Fruit fly (Drosophila melanogaster) whole organism, embryonic: ENCODE results near the gene CG18130.
A peak's percentile ranks its signal among the peaks of the same experiment; 100 is the strongest.

Experiments used
- ATbp ChIP-seq: fragments of 200-800 bp; sonication (Bioruptor generic); optimal IDR thresholded peaks from 2 replicates; lab custom pipeline; 2017; ENCODE audit warnings: missing biosample characterization, mild to moderate bottlenecking, missing genetic modification characterization, missing genetic modification reagents
- CG10543 ChIP-seq: fragments of 200-800 bp; sonication (Bioruptor generic); optimal IDR thresholded peaks from 3 replicates; lab custom pipeline; 2017; ENCODE audit warnings: missing biosample characterization, mild to moderate bottlenecking, missing genetic modification characterization, moderate library complexity
- CG14014 ChIP-seq: fragments of 200-800 bp; sonication (Bioruptor generic); IDR thresholded peaks from 2 replicates; pipeline ENCODE4 v1.3.6; 2022; ENCODE audit warnings: missing biosample characterization, missing genetic modification characterization
- CG14050 ChIP-seq: fragments of 200-800 bp; sonication (Bioruptor generic); IDR thresholded peaks from 3 replicates; pipeline ENCODE4 v1.3.6; 2022; ENCODE audit warnings: missing biosample characterization, missing genetic modification characterization
- CG14667 ChIP-seq: fragments of 200-800 bp; sonication (Bioruptor generic); IDR thresholded peaks from 2 replicates; pipeline ENCODE4 v1.3.6; 2022; ENCODE audit warnings: missing biosample characterization, missing genetic modification characterization
- CG1529 ChIP-seq: fragments of 200-800 bp; sonication (Bioruptor generic); optimal IDR thresholded peaks from 3 replicates; lab custom pipeline; 2018; ENCODE audit warnings: missing biosample characterization, missing genetic modification characterization
- CG1647 ChIP-seq: fragments of 200-800 bp; sonication (Bioruptor generic); optimal IDR thresholded peaks from 3 replicates; lab custom pipeline; 2016; ENCODE audit warnings: missing biosample characterization, missing genetic modification characterization
- CG17359 ChIP-seq: fragments of 200-800 bp; sonication (Bioruptor generic); optimal IDR thresholded peaks from 3 replicates; lab custom pipeline; 2018; ENCODE audit warnings: missing biosample characterization, mild to moderate bottlenecking, missing genetic modification characterization, moderate library complexity
- CG17385 ChIP-seq: fragments of 200-800 bp; sonication (Bioruptor generic); optimal IDR thresholded peaks from 3 replicates; lab custom pipeline; 2018; ENCODE audit warnings: missing biosample characterization, mild to moderate bottlenecking, missing genetic modification characterization
- CG2120 ChIP-seq: fragments of 200-800 bp; sonication (Bioruptor generic); optimal IDR thresholded peaks from 3 replicates; lab custom pipeline; 2016; ENCODE audit warnings: missing biosample characterization, missing genetic modification characterization
- CG2678 ChIP-seq: fragments of 200-800 bp; sonication (Bioruptor generic); optimal IDR thresholded peaks from 3 replicates; lab custom pipeline; 2019; ENCODE audit warnings: missing biosample characterization, mild to moderate bottlenecking, missing genetic modification characterization, moderate library complexity
- CG3726 ChIP-seq: fragments of 200-800 bp; sonication (Bioruptor generic); IDR thresholded peaks from 3 replicates; pipeline ENCODE4, ENCODE4 v1.3.6; 2022; ENCODE audit warnings: missing biosample characterization, missing genetic modification characterization
- CG4707 ChIP-seq: fragments of 200-800 bp; sonication (Bioruptor generic); optimal IDR thresholded peaks from 2 replicates; lab custom pipeline; 2018; ENCODE audit warnings: missing biosample characterization, mild to moderate bottlenecking, missing genetic modification characterization, moderate library complexity
- CG5180 ChIP-seq: fragments of 200-800 bp; sonication (Bioruptor generic); optimal IDR thresholded peaks from 3 replicates; lab custom pipeline; 2017; ENCODE audit warnings: missing biosample characterization, missing genetic modification characterization, mild to moderate bottlenecking, moderate library complexity, missing genetic modification reagents
- CG7963 ChIP-seq: fragments of 200-800 bp; sonication (Bioruptor generic); IDR thresholded peaks from 3 replicates; pipeline ENCODE4 v1.3.6; 2022; ENCODE audit warnings: missing biosample characterization, missing genetic modification characterization; ENCODE audit not compliant: partially characterized antibody
- CG7987 ChIP-seq: fragments of 200-800 bp; sonication (Bioruptor generic); optimal IDR thresholded peaks from 2 replicates; lab custom pipeline; 2018; ENCODE audit warnings: missing biosample characterization, mild to moderate bottlenecking, missing genetic modification characterization, moderate library complexity
- CG8359 ChIP-seq: fragments of 200-800 bp; sonication (Bioruptor generic); optimal IDR thresholded peaks from 2 replicates; lab custom pipeline; 2017; ENCODE audit warnings: missing biosample characterization, mild to moderate bottlenecking, missing genetic modification characterization, borderline replicate concordance
- CkIIα-i1 ChIP-seq: fragments of 200-800 bp; sonication (Bioruptor generic); IDR thresholded peaks from 2 replicates; pipeline ENCODE4 v1.3.6; 2022; ENCODE audit warnings: missing biosample characterization, missing genetic modification characterization
- Dbx ChIP-seq: fragments of 200-800 bp; sonication (Bioruptor generic); IDR thresholded peaks from 3 replicates; pipeline ENCODE4 v1.3.6; 2022; ENCODE audit warnings: missing biosample characterization, missing genetic modification characterization
- Doc2 ChIP-seq: fragments of 200-800 bp; sonication (Bioruptor generic); IDR thresholded peaks from 2 replicates; pipeline ENCODE4 v1.3.6; 2022; ENCODE audit warnings: missing biosample characterization, missing genetic modification characterization
- Ets65A ChIP-seq: fragments of 200-800 bp; sonication (Bioruptor generic); peaks from one replicate; lab custom pipeline; 2016; ENCODE audit warnings: missing biosample characterization, missing genetic modification characterization
- HLH3B ChIP-seq: fragments of 200-800 bp; sonication (Bioruptor generic); IDR thresholded peaks from 2 replicates; pipeline ENCODE4 v1.3.6; 2022; ENCODE audit warnings: missing biosample characterization, missing genetic modification characterization
- HLHmδ ChIP-seq: fragments of 200-800 bp; sonication (Bioruptor generic); optimal IDR thresholded peaks from 2 replicates; lab custom pipeline; 2018; ENCODE audit warnings: missing biosample characterization, mild to moderate bottlenecking, missing genetic modification characterization, moderate library complexity
- Hr3 ChIP-seq: fragments of 200-800 bp; sonication (Bioruptor generic); optimal IDR thresholded peaks from 3 replicates; lab custom pipeline; 2016; ENCODE audit warnings: missing biosample characterization, missing genetic modification characterization
- NC2α ChIP-seq: fragments of 200-800 bp; sonication (Bioruptor generic); optimal IDR thresholded peaks from 2 replicates; lab custom pipeline; 2016; ENCODE audit warnings: missing biosample characterization, missing genetic modification characterization
- NC2β ChIP-seq: fragments of 200-800 bp; sonication (Bioruptor generic); optimal IDR thresholded peaks from 2 replicates; lab custom pipeline; 2016; ENCODE audit warnings: missing biosample characterization, missing genetic modification characterization
- Ptx1 ChIP-seq: fragments of 200-800 bp; sonication (Bioruptor generic); IDR thresholded peaks from 2 replicates; pipeline ENCODE4 v1.3.6; 2022; ENCODE audit warnings: missing biosample characterization, missing genetic modification characterization
- Rx ChIP-seq: fragments of 200-800 bp; sonication (Bioruptor generic); IDR thresholded peaks from 2 replicates; pipeline ENCODE4 v1.3.6; 2022; ENCODE audit warnings: missing biosample characterization, missing genetic modification characterization
- Scr ChIP-seq: fragments of 200-800 bp; sonication (Bioruptor generic); IDR thresholded peaks from 2 replicates; pipeline ENCODE4 v1.3.6; 2022; ENCODE audit warnings: missing biosample characterization, missing genetic modification characterization; ENCODE audit not compliant: partially characterized antibody
- Sox100B ChIP-seq: fragments of 200-800 bp; sonication (Bioruptor generic); optimal IDR thresholded peaks from 3 replicates; lab custom pipeline; 2018; ENCODE audit warnings: missing biosample characterization, mild to moderate bottlenecking, missing genetic modification characterization
- Sry-β ChIP-seq: fragments of 200-800 bp; sonication (Bioruptor generic); optimal IDR thresholded peaks from 2 replicates; lab custom pipeline; 2018; ENCODE audit warnings: missing biosample characterization, mild to moderate bottlenecking, missing genetic modification characterization, moderate library complexity
- Tbp ChIP-seq: fragments of >200 bp; optimal IDR thresholded peaks from 2 replicates; lab custom pipeline; 2018; ENCODE audit warnings: missing biosample characterization, missing genetic modification characterization
- bigmax ChIP-seq: fragments of 200-800 bp; sonication (Bioruptor generic); optimal IDR thresholded peaks from 2 replicates; lab custom pipeline; 2018; ENCODE audit warnings: missing biosample characterization, mild to moderate bottlenecking, missing genetic modification characterization
- chif ChIP-seq, 2 experiments: fragments of 200-800 bp; sonication (Bioruptor generic); optimal IDR thresholded peaks; 3 replicates each; lab custom pipeline; 2016; ENCODE audit warnings: missing biosample characterization in 2 of 2, missing genetic modification characterization in 2 of 2
- dmrt11E ChIP-seq: fragments of 200-800 bp; sonication (Bioruptor generic); optimal IDR thresholded peaks from 3 replicates; lab custom pipeline; 2018; ENCODE audit warnings: missing biosample characterization, mild to moderate bottlenecking, missing genetic modification characterization, moderate library complexity
- fd96Cb ChIP-seq: fragments of 200-800 bp; sonication (Bioruptor generic); optimal IDR thresholded peaks from 2 replicates; lab custom pipeline; 2018; ENCODE audit warnings: missing biosample characterization, mild to moderate bottlenecking, missing genetic modification characterization, moderate library complexity
- grn ChIP-seq: fragments of 200-800 bp; sonication (Bioruptor generic); optimal IDR thresholded peaks from 3 replicates; lab custom pipeline; 2017; ENCODE audit warnings: missing biosample characterization, missing genetic modification characterization
- hth ChIP-seq: fragments of >200 bp; optimal IDR thresholded peaks from 2 replicates; lab custom pipeline; 2017; ENCODE audit warnings: inconsistent platforms
- inv ChIP-seq: fragments of 200-800 bp; sonication (Bioruptor generic); IDR thresholded peaks from 2 replicates; pipeline ENCODE4 v1.3.6; 2022; ENCODE audit warnings: missing biosample characterization, missing genetic modification characterization; ENCODE audit not compliant: partially characterized antibody
- ken ChIP-seq: fragments of 200-800 bp; sonication (Bioruptor generic); IDR thresholded peaks from 3 replicates; pipeline ENCODE4 v1.3.6; 2022; ENCODE audit warnings: missing biosample characterization, missing genetic modification characterization
- lov ChIP-seq, 2 experiments: fragments of 200-800 bp in 1 of 2; fragments of >200 bp in 1 of 2; sonication (Bioruptor generic) in 1 of 2; IDR thresholded peaks in 1 of 2; optimal IDR thresholded peaks in 1 of 2; 2 replicates in 1 of 2; 3 replicates in 1 of 2; pipeline versions ENCODE4 v1.3.6 to Lab custom; 2017 to 2022; ENCODE audit warnings: missing biosample characterization in 1 of 2, missing genetic modification characterization in 1 of 2
- nerfin-1 ChIP-seq: fragments of 200-800 bp; sonication (Bioruptor generic); optimal IDR thresholded peaks from 3 replicates; lab custom pipeline; 2019; ENCODE audit warnings: missing biosample characterization, mild to moderate bottlenecking, missing genetic modification characterization, moderate library complexity
- nom ChIP-seq: fragments of 200-800 bp; sonication (Bioruptor generic); optimal IDR thresholded peaks from 2 replicates; lab custom pipeline; 2017; ENCODE audit warnings: missing biosample characterization, missing genetic modification characterization, mild to moderate bottlenecking, moderate library complexity, missing genetic modification reagents
- onecut ChIP-seq: fragments of 200-800 bp; sonication (Bioruptor generic); IDR thresholded peaks from 2 replicates; pipeline ENCODE4 v1.3.6; 2022; ENCODE audit warnings: missing biosample characterization, missing genetic modification characterization
- row ChIP-seq: fragments of 200-800 bp; sonication (Bioruptor generic); IDR thresholded peaks from 3 replicates; pipeline ENCODE4 v1.3.6; 2022; ENCODE audit warnings: missing biosample characterization, missing genetic modification characterization
- so ChIP-seq: fragments of 200-800 bp; sonication (Bioruptor generic); IDR thresholded peaks from 3 replicates; pipeline ENCODE4 v1.3.6; 2022; ENCODE audit warnings: missing biosample characterization, missing genetic modification characterization
- ssp ChIP-seq: fragments of 200-800 bp; sonication (Bioruptor generic); IDR thresholded peaks from 2 replicates; pipeline ENCODE4 v1.3.6; 2022; ENCODE audit warnings: missing biosample characterization, missing genetic modification characterization
- tgo ChIP-seq: fragments of 200-800 bp; sonication (Bioruptor generic); IDR thresholded peaks from 3 replicates; pipeline ENCODE4 v1.3.6; 2022; ENCODE audit warnings: missing biosample characterization, missing genetic modification characterization
- tin ChIP-seq: fragments of 200-800 bp; sonication (Bioruptor generic); optimal IDR thresholded peaks from 3 replicates; lab custom pipeline; 2016; ENCODE audit warnings: missing biosample characterization, missing genetic modification characterization

CG18130 gene

DNA sequence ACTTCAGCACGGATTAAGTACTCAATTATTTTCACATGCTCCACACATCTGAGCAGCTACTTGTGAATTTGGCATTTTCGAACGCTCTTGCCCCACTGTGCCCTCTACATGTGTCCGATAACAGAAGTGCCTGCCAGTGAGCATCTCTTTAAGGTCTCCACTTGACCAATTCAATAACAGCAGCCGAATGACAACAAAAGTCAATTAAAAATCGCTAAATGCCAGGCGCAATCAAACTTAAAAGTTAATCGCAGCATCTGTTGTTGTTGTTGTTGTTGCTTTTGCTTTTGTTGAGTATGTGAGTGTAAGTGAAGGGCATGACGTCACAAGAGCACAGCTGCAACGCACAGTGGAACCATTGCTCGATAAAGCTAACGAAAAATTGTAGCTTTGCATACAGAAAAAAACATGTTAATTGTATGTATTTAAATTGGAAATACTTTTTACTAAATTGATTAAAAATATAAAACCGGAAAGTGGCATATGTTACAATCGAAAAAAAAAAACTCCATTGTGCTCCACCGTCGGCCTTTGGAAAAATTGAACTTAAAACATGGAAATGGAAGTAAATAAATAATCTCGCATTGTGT, 22.3 kb upstream of the CG18130 start (continued):
- TF ChIP-seq CG1647 (GFP tag; lab: Kevin White, UChicago) (no peak), dmrt11E (tag; lab: Kevin White, UChicago) (peak; percentile 7), Dbx (GFP tag; lab: Robert Waterston, UW) (no peak), CG8359 (GFP tag; lab: Kevin White, UChicago) (peak; percentile 67), inv (GFP tag; lab: Robert Waterston, UW) (0 out of 2 replicates have a peak, but pooled peaks have one; percentile 9), grn (no peak), CG1529 (no peak), tgo (peak; percentile 20; the same call in 1 of the 3 replicates), Hr3 (GFP tag; lab: Kevin White, UChicago) (peak; percentile 8), Rx (GFP tag; lab: Robert Waterston, UW) (peak; percentile 16; the same call in 1 of the 2 replicates), Doc2 (GFP tag; lab: Robert Waterston, UW) (no peak), NC2β (no peak), Ptx1 (GFP tag; lab: Robert Waterston, UW) (peak; percentile 41; the same call in 1 of the 2 replicates), nerfin-1 (tag; lab: Kevin White, UChicago) (no peak), ken (peak; percentile 57; the same call in 1 of the 3 replicates), Sry-β (GFP tag; lab: Kevin White, UChicago) (no peak), NC2α (no peak), Sox100B (peak; percentile 3), row (peak; percentile 69), CG5180 (GFP tag; lab: Kevin White, UChicago) (no peak), nom (GFP tag; lab: Kevin White, UChicago) (peak; percentile 12), Scr (GFP tag; lab: Robert Waterston, UW) (no peak), CG2120 (GFP tag; lab: Kevin White, UChicago) (peak; percentile 29), CG14014 (GFP tag; lab: Robert Waterston, UW) (0 out of 2 replicates have a peak, but pooled peaks have one; percentile 5), ATbp (GFP tag; lab: Kevin White, UChicago) (no peak), onecut (no peak), hth (lab: Kevin White, UChicago) (no peak), ssp (GFP tag; lab: Robert Waterston, UW) (no peak), CG4707 (peak; percentile 10), chif (GFP tag; optimal IDR thresholded peaks at IDR 0.05; lab: Kevin White, UChicago) (peak in 1 of 2 experiments; percentile 32), CG2678 (no peak), tin (peak; percentile 28), HLH3B (GFP tag; lab: Robert Waterston, UW) (peak; percentile 53), CG17385 (GFP tag; lab: Kevin White, UChicago) (peak; percentile 3), CG14050 (GFP tag; lab: Robert Waterston, UW) (0 out of 3 replicates have a peak, but pooled peaks have one; percentile 9), CG17359 (peak; percentile 23), CG7963 (GFP tag; lab: Robert Waterston, UW) (no peak), CG7987 (GFP tag; lab: Kevin White, UChicago) (no peak), CkIIα-i1 (no peak), CG10543 (peak; percentile 5), bigmax (GFP tag; lab: Kevin White, UChicago) (no peak), Ets65A (GFP tag; lab: Kevin White, UChicago) (peak; percentile 74), lov (optimal IDR thresholded peaks at IDR 0.05; lab: Kevin White, UChicago) (no peak), lov (GFP tag; IDR thresholded peaks at IDR 0.05; lab: Robert Waterston, UW) (no peak), fd96Cb (tag; lab: Kevin White, UChicago) (peak; percentile 1), HLHmδ (GFP tag; lab: Kevin White, UChicago) (no peak), CG14667 (GFP tag; lab: Robert Waterston, UW) (peak; percentile 37; the same call in 1 of the 2 replicates), so (GFP tag; lab: Robert Waterston, UW) (no peak), Tbp (no peak), CG3726 (0 out of 3 replicates have a peak, but pooled peaks have one; percentile 52)
